Worm (Caenorhabditis elegans): Measurements from ENCODE around the gene rgef-1.

Gene rgef-1

ce11 chrV:9546860-9547269, 14.6 kb downstream of the rgef-1 start, which contains the start of gene his-37:
his-37 (plus strand) TSS chrV:9547105.
- TF ChIP-seq zag-1 (tag; optimal IDR thresholded peaks at IDR 0.05) (peak; percentile 86), lsy-12 (tag; optimal IDR thresholded peaks at IDR 0.05) (peak; percentile 99), nhr-67 (tag; optimal IDR thresholded peaks at IDR 0.05) (no peak), nhr-237 (tag; optimal IDR thresholded peaks at IDR 0.05) (no peak), egl-27 (tag; optimal IDR thresholded peaks at IDR 0.05) (peak; percentile 90), nhr-76 (tag; optimal IDR thresholded peaks at IDR 0.05) (peak; percentile 92), ceh-82 (tag; optimal IDR thresholded peaks at IDR 0.05) (peak; percentile 92), nfya-1 (tag; optimal IDR thresholded peaks at IDR 0.05; ENCODE audit: insufficient read depth) (peak; percentile 98), egl-5 (tag; optimal IDR thresholded peaks at IDR 0.05) (peak; percentile 87), daf-12 (tag; optimal IDR thresholded peaks at IDR 0.05) (no peak), mml-1 (tag; optimal IDR thresholded peaks at IDR 0.05) (no peak), elt-1 (tag; optimal IDR thresholded peaks at IDR 0.05) (peak; percentile 88), ztf-11 (tag; optimal IDR thresholded peaks at IDR 0.05) (peak; percentile 40), mdl-1 (tag; optimal IDR thresholded peaks at IDR 0.05) (peak; percentile 52), ceh-16 (tag; optimal IDR thresholded peaks at IDR 0.05) (peak; percentile 72), elt-3 (tag; optimal IDR thresholded peaks at IDR 0.05) (peak; percentile 76 to 98 (median 96)), eor-1 (tag; optimal IDR thresholded peaks at IDR 0.05) (peak; percentile 84 to 86), pha-4 (tag; optimal IDR thresholded peaks at IDR 0.05) (peak; percentile 98), R02D3.7 (tag; optimal IDR thresholded peaks at IDR 0.05) (peak; percentile 89), ceh-9 (tag; optimal IDR thresholded peaks at IDR 0.05) (no peak), snpc-4 (tag; optimal IDR thresholded peaks at IDR 0.05) (peak; percentile 96), lin-15B (tag; optimal IDR thresholded peaks at IDR 0.05) (peak; percentile 95), nhr-25 (tag; optimal IDR thresholded peaks at IDR 0.05) (peak; percentile 100), ceh-28 (tag; optimal IDR thresholded peaks at IDR 0.05) (peak; percentile 92), nhr-43 (tag; optimal IDR thresholded peaks at IDR 0.05; ENCODE audit: poor library complexity, severe bottlenecking) (peak; percentile 98), fkh-2 (tag; optimal IDR thresholded peaks at IDR 0.05) (peak; percentile 73), nhr-77 (tag; optimal IDR thresholded peaks at IDR 0.05) (peak; percentile 92), unc-39 (tag; optimal IDR thresholded peaks at IDR 0.05) (no peak), nhr-12 (tag; optimal IDR thresholded peaks at IDR 0.05) (no peak), elt-2 (tag; optimal IDR thresholded peaks at IDR 0.05) (peak; percentile 94), fos-1 (tag; optimal IDR thresholded peaks at IDR 0.05) (peak; percentile 95), hmg-11 (tag; optimal IDR thresholded peaks at IDR 0.05) (peak; percentile 91), unc-62 (GFP tag; optimal IDR thresholded peaks at IDR 0.05) (peak; percentile 97), aly-2 (tag; optimal IDR thresholded peaks at IDR 0.05) (peak; percentile 64), ZK546.5 (tag; optimal IDR thresholded peaks at IDR 0.05) (peak; percentile 44), nhr-11 (tag; optimal IDR thresholded peaks at IDR 0.05) (peak; percentile 99), tbx-2 (tag; optimal IDR thresholded peaks at IDR 0.05) (peak; percentile 97), ztf-4 (tag; optimal IDR thresholded peaks at IDR 0.05) (peak; percentile 91), nhr-28 (tag; optimal IDR thresholded peaks at IDR 0.05) (peak; percentile 71), ama-1 (optimal IDR thresholded peaks at IDR 0.05) (peak; percentile 88), jun-1 (tag; optimal IDR thresholded peaks at IDR 0.05) (peak; percentile 98), sea-2 (GFP tag; optimal IDR thresholded peaks at IDR 0.05) (peak; percentile 94), fkh-10 (GFP tag; optimal IDR thresholded peaks at IDR 0.05) (peak; percentile 99), skn-1 (tag; optimal IDR thresholded peaks at IDR 0.05) (peak; percentile 89), nhr-23 (tag; optimal IDR thresholded peaks at IDR 0.05) (peak; percentile 100), pqm-1 (tag; optimal IDR thresholded peaks at IDR 0.05) (peak; percentile 90), lin-39 (tag; optimal IDR thresholded peaks at IDR 0.05) (peak; percentile 97)

All from whole organism, L3 larva.